Worm (Caenorhabditis elegans) whole organism, L4/young adult: ENCODE results near the gene C54D10.9.

Source experiments
- W03F9.2 ChIP-seq: fragments of 150-350 bp; optimal IDR thresholded peaks from 2 replicates; lab custom pipeline; 2014; ENCODE audit warnings: missing biosample characterization, missing genetic modification characterization
- dao-5 ChIP-seq: sonication (generic microtip); optimal IDR thresholded peaks from 2 replicates; lab custom pipeline; 2016; ENCODE audit warnings: missing genotype, missing genetic modification characterization, moderate library complexity, missing compliant biosample characterization
- him-1 ChIP-seq: sonication (generic microtip); optimal IDR thresholded peaks from 2 replicates; lab custom pipeline; 2016; ENCODE audit warnings: missing genotype, missing genetic modification reagents, missing genetic modification characterization, missing compliant biosample characterization

DNA sequence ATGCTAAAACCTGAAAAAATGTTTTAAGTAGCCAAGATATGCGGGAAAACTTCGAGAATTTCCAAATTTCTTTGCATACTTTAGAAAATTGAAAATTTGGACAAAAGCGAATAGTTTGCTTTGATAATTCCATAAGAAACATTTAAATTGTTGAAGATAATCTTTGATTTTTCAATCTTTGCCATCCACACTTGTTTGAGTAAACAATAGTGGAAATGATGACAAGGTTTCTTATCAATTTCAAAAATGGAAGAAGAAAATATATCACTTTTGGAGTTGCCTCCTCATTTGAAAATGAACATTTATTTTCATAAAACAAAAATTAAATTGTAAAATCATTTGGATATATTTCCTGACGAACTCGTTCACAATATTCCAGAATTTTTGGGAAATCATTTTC is 32.6 kb upstream of the C54D10.9 start:
- TF ChIP-seq him-1 (tag; lab: Kevin White, UChicago) (no peak), dao-5 (tag; lab: Kevin White, UChicago) (no peak), W03F9.2 (tag; lab: Kevin White, UChicago) (no peak)
